Worm (Caenorhabditis elegans) whole organism, L3 larva: ENCODE measurements around the gene K08F8.7.

ENCODE experiments used
- R02D3.7 ChIP-seq: fragments of 150-350 bp; optimal IDR thresholded peaks from 2 replicates; lab custom pipeline; 2014; ENCODE audit warnings: missing biosample characterization, missing genetic modification characterization
- ZK546.5 ChIP-seq: sonication (generic microtip); optimal IDR thresholded peaks from 2 replicates; lab custom pipeline; 2017; ENCODE audit warnings: missing biosample characterization, missing genetic modification characterization
- aly-2 ChIP-seq: fragments of 150-350 bp; optimal IDR thresholded peaks from 2 replicates; lab custom pipeline; 2014; ENCODE audit warnings: missing biosample characterization, missing genetic modification characterization
- ama-1 ChIP-seq: fragments of 150-350 bp; optimal IDR thresholded peaks from 2 replicates; lab custom pipeline; 2018
- ceh-28 ChIP-seq: fragments of 150-350 bp; optimal IDR thresholded peaks from 2 replicates; lab custom pipeline; 2014; ENCODE audit warnings: missing biosample characterization, missing genetic modification reagents, missing genetic modification characterization
- ceh-82 ChIP-seq: fragments of 150-350 bp; optimal IDR thresholded peaks from 2 replicates; lab custom pipeline; 2014; ENCODE audit warnings: missing biosample characterization, missing genetic modification characterization
- ceh-9 ChIP-seq: sonication (generic microtip); optimal IDR thresholded peaks from 2 replicates; lab custom pipeline; 2018; ENCODE audit warnings: missing biosample characterization, missing genetic modification characterization
- daf-12 ChIP-seq: fragments of 150-350 bp; optimal IDR thresholded peaks from 2 replicates; lab custom pipeline; 2014; ENCODE audit warnings: missing biosample characterization, missing genetic modification reagents, missing genetic modification characterization
- egl-27 ChIP-seq: sonication (generic microtip); optimal IDR thresholded peaks from 4 replicates; lab custom pipeline; 2017; ENCODE audit warnings: missing biosample characterization, missing genetic modification reagents, missing genetic modification characterization
- egl-5 ChIP-seq: fragments of 150-350 bp; optimal IDR thresholded peaks from 2 replicates; lab custom pipeline; 2017; ENCODE audit warnings: missing biosample characterization, missing genetic modification reagents, missing genetic modification characterization, inconsistent platforms
- elt-2 ChIP-seq: sonication (generic microtip); optimal IDR thresholded peaks from 2 replicates; lab custom pipeline; 2016; ENCODE audit warnings: missing genetic modification reagents, mild to moderate bottlenecking, missing genetic modification characterization, missing compliant biosample characterization
- elt-3 ChIP-seq, 3 experiments: fragments of 150-350 bp in 1 of 3; sonication (generic microtip) in 2 of 3; optimal IDR thresholded peaks; 2 replicates in 2 of 3; 4 replicates in 1 of 3; lab custom pipeline; 2014 to 2017; ENCODE audit warnings: missing biosample characterization in 3 of 3, missing genetic modification characterization in 3 of 3
- eor-1 ChIP-seq, 2 experiments: fragments of 150-350 bp; optimal IDR thresholded peaks; 2 replicates each; lab custom pipeline; 2014 to 2018; ENCODE audit warnings: missing biosample characterization in 2 of 2, missing genetic modification characterization in 2 of 2
- fkh-10 ChIP-seq: sonication (generic microtip); optimal IDR thresholded peaks from 2 replicates; lab custom pipeline; 2017; ENCODE audit warnings: missing biosample characterization, missing genetic modification reagents, missing genetic modification characterization
- fos-1 ChIP-seq: fragments of 150-350 bp; optimal IDR thresholded peaks from 2 replicates; lab custom pipeline; 2014; ENCODE audit warnings: missing biosample characterization, missing genetic modification characterization
- jun-1 ChIP-seq: fragments of 150-350 bp; optimal IDR thresholded peaks from 2 replicates; lab custom pipeline; 2014; ENCODE audit warnings: missing biosample characterization, missing genetic modification reagents, missing genetic modification characterization
- lin-15B ChIP-seq: fragments of 150-350 bp; optimal IDR thresholded peaks from 2 replicates; lab custom pipeline; 2014; ENCODE audit warnings: missing biosample characterization, missing genetic modification characterization
- lin-39 ChIP-seq: fragments of 150-350 bp; optimal IDR thresholded peaks from 2 replicates; lab custom pipeline; 2018; ENCODE audit warnings: missing biosample characterization, missing genetic modification reagents, missing genetic modification characterization
- lsy-12 ChIP-seq: sonication (generic microtip); optimal IDR thresholded peaks from 2 replicates; lab custom pipeline; 2016; ENCODE audit warnings: mild to moderate bottlenecking, missing genetic modification characterization, missing compliant biosample characterization
- mdl-1 ChIP-seq: fragments of 150-350 bp; optimal IDR thresholded peaks from 2 replicates; lab custom pipeline; 2014; ENCODE audit warnings: missing biosample characterization, missing genetic modification characterization
- mml-1 ChIP-seq: fragments of 150-350 bp; sonication (generic microtip); optimal IDR thresholded peaks from 3 replicates; lab custom pipeline; 2014; ENCODE audit warnings: missing biosample characterization, missing genetic modification characterization
- nfya-1 ChIP-seq: sonication (generic microtip); optimal IDR thresholded peaks from 2 replicates; lab custom pipeline; 2017; ENCODE audit warnings: missing genetic modification characterization, mild to moderate bottlenecking, missing compliant biosample characterization, antibody characterized with exemption, moderate library complexity; ENCODE audit not compliant: insufficient read depth
- nhr-11 ChIP-seq: fragments of 150-350 bp; optimal IDR thresholded peaks from 2 replicates; lab custom pipeline; 2014; ENCODE audit warnings: missing biosample characterization, missing genetic modification characterization
- nhr-12 ChIP-seq: fragments of 150-350 bp; optimal IDR thresholded peaks from 2 replicates; lab custom pipeline; 2014; ENCODE audit warnings: missing biosample characterization, missing genetic modification characterization
- nhr-23 ChIP-seq: fragments of 150-350 bp; optimal IDR thresholded peaks from 2 replicates; lab custom pipeline; 2014; ENCODE audit warnings: missing biosample characterization, missing genetic modification reagents, missing genetic modification characterization
- nhr-237 ChIP-seq: fragments of 150-350 bp; optimal IDR thresholded peaks from 2 replicates; lab custom pipeline; 2014; ENCODE audit warnings: missing biosample characterization, missing genetic modification characterization
- nhr-25 ChIP-seq: sonication (generic microtip); optimal IDR thresholded peaks from 2 replicates; lab custom pipeline; 2017; ENCODE audit warnings: missing biosample characterization, missing genetic modification characterization
- nhr-28 ChIP-seq: fragments of 150-350 bp; optimal IDR thresholded peaks from 2 replicates; lab custom pipeline; 2014; ENCODE audit warnings: missing biosample characterization, missing genetic modification characterization
- nhr-43 ChIP-seq: sonication (generic microtip); optimal IDR thresholded peaks from 2 replicates; lab custom pipeline; 2016; ENCODE audit warnings: mild to moderate bottlenecking, missing genetic modification characterization, missing compliant biosample characterization; ENCODE audit not compliant: poor library complexity, severe bottlenecking
- nhr-67 ChIP-seq: fragments of 150-350 bp; optimal IDR thresholded peaks from 2 replicates; lab custom pipeline; 2014; ENCODE audit warnings: missing biosample characterization, missing genetic modification characterization
- nhr-76 ChIP-seq: fragments of 150-350 bp; sonication (generic microtip); optimal IDR thresholded peaks from 5 replicates; lab custom pipeline; 2014; ENCODE audit warnings: missing biosample characterization, missing genetic modification characterization
- nhr-77 ChIP-seq: fragments of 150-350 bp; optimal IDR thresholded peaks from 2 replicates; lab custom pipeline; 2014; ENCODE audit warnings: missing biosample characterization, missing genetic modification characterization
- pha-4 ChIP-seq: fragments of 150-350 bp; optimal IDR thresholded peaks from 2 replicates; lab custom pipeline; 2014; ENCODE audit warnings: missing biosample characterization, missing genetic modification reagents, missing genetic modification characterization
- pqm-1 ChIP-seq: fragments of 150-350 bp; optimal IDR thresholded peaks from 2 replicates; lab custom pipeline; 2017; ENCODE audit warnings: missing biosample characterization, missing genetic modification characterization, inconsistent platforms
- sea-2 ChIP-seq: fragments of 150-350 bp; sonication (generic microtip); optimal IDR thresholded peaks from 4 replicates; lab custom pipeline; 2014; ENCODE audit warnings: missing biosample characterization, missing genetic modification reagents, missing genetic modification characterization
- skn-1 ChIP-seq: fragments of 150-350 bp; optimal IDR thresholded peaks from 2 replicates; lab custom pipeline; 2014; ENCODE audit warnings: missing biosample characterization, missing genetic modification characterization
- snpc-4 ChIP-seq: fragments of 150-350 bp; optimal IDR thresholded peaks from 2 replicates; lab custom pipeline; 2014; ENCODE audit warnings: missing biosample characterization, missing genetic modification characterization
- tbx-2 ChIP-seq: sonication (generic microtip); optimal IDR thresholded peaks from 2 replicates; lab custom pipeline; 2016; ENCODE audit warnings: mild to moderate bottlenecking, missing genetic modification characterization, missing compliant biosample characterization
- unc-39 ChIP-seq: sonication (generic microtip); optimal IDR thresholded peaks from 4 replicates; lab custom pipeline; 2017; ENCODE audit warnings: missing biosample characterization, missing genetic modification characterization
- zag-1 ChIP-seq: fragments of 150-350 bp; optimal IDR thresholded peaks from 2 replicates; lab custom pipeline; 2014; ENCODE audit warnings: missing biosample characterization, missing genetic modification characterization
- ztf-11 ChIP-seq: fragments of 150-350 bp; optimal IDR thresholded peaks from 2 replicates; lab custom pipeline; 2014; ENCODE audit warnings: missing biosample characterization, missing genetic modification characterization
- ztf-4 ChIP-seq: fragments of 150-350 bp; optimal IDR thresholded peaks from 2 replicates; lab custom pipeline; 2014; ENCODE audit warnings: missing biosample characterization, missing genetic modification characterization

Gene K08F8.7

DNA sequence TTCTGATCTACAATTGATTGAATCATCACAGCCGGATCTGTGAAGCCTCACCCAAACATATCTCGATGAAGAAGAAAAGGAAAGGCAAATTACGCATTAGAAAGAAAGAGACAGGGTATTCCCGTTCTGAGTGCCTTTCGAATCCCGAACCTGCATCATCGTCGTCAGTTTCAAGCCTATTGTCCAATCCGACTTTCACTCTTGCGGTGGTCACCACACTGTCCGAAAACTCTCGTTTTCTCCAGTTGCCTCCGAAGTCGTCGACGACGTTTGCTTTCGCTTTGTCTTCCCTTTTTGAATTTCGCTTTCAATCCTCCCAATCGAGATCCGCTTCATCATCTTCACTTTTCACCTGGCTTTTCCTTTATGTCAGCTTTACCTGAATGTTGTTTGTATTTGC, 6.1 kb downstream of the K08F8.7 start:
- TF ChIP-seq nhr-23 (tag; lab: Kevin White, UChicago) (peak; percentile 35), unc-39 (tag; lab: Kevin White, UChicago) (no peak), nhr-43 (peak; percentile 24), nhr-25 (tag; lab: Kevin White, UChicago) (peak; percentile 34)
- TF ChIP-seq, all 47 proteins: peak for 3

DNA sequence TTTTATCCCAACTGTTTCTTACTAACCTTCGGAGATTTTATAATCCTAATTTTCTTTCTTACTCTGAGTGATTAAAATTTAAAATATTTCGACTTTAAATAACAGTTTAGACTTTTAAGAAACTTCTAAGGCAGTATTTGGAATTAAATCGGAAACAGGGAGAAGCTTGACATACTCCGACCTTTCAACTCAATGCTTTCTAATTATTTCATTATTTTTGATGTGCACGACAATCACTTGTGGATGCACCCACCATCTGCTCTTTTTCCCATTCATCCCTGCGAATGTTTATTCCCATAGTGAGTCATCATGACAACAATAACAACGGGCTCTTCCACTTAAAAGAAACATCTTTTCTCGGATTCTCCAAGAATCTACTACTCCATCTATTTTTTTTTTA, 6.5 kb downstream of the K08F8.7 start:
- TF ChIP-seq ceh-82 (tag; lab: Kevin White, UChicago): no peak
- no peak for TF ChIP-seq nhr-76 (tag; lab: Kevin White, UChicago)
- TF ChIP-seq eor-1 (tag; optimal IDR thresholded peaks at IDR 0.05; lab: Kevin White, UChicago): no peak
- TF ChIP-seq ceh-9 (tag; lab: Kevin White, UChicago): no peak
- no peak for TF ChIP-seq zag-1 (tag; lab: Kevin White, UChicago)
- no peak for TF ChIP-seq egl-5 (tag; lab: Kevin White, UChicago)
- no peak for TF ChIP-seq unc-39 (tag; lab: Kevin White, UChicago)
- TF ChIP-seq R02D3.7 (tag; lab: Kevin White, UChicago): no peak
- TF ChIP-seq ama-1: no peak
- no peak for TF ChIP-seq nfya-1 (tag; lab: Kevin White, UChicago)
- TF ChIP-seq ztf-4 (tag; lab: Kevin White, UChicago): no peak
- no peak for TF ChIP-seq nhr-28 (tag; lab: Kevin White, UChicago)
- no peak for TF ChIP-seq ztf-11 (tag; lab: Kevin White, UChicago)
- no peak for TF ChIP-seq lsy-12 (tag; lab: Kevin White, UChicago)
- TF ChIP-seq mml-1 (tag; lab: Kevin White, UChicago): no peak
- no peak for TF ChIP-seq lin-15B (tag; lab: Kevin White, UChicago)
- no peak for TF ChIP-seq nhr-67 (tag; lab: Kevin White, UChicago)
- TF ChIP-seq ZK546.5: no peak
- TF ChIP-seq lin-39 (tag; lab: Kevin White, UChicago): no peak
- TF ChIP-seq nhr-11: no peak

DNA sequence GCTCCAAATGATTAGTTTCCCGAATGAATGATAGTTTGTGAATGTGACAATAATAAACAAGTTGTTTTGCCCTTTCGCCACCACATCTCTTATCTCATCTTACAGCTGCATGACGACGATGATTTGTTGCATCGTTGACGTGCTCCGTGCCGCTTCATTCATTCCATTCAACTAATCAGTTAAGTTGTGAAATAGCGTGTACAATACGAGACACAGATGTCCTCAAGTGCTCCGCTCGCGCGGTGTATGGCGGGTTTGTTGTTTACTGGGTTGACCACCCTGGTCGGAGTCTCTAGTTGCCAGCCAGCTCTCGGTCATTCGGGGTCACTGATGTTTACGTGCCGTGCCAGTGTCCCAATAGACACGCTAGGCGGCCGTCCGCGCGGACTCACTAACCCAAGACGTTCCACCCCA, 7.2 kb downstream of the K08F8.7 start:
- TF ChIP-seq skn-1 (tag; lab: Kevin White, UChicago): no peak
- peak; percentile 57 for TF ChIP-seq pha-4 (tag; lab: Kevin White, UChicago)
- no peak for TF ChIP-seq jun-1 (tag; lab: Kevin White, UChicago)
- TF ChIP-seq unc-39 (tag; lab: Kevin White, UChicago): no peak
- TF ChIP-seq fkh-10 (GFP tag; lab: Kevin White, UChicago): no peak
- peak; percentile 73 for TF ChIP-seq pqm-1
- peak; percentile 19 for TF ChIP-seq elt-2 (tag; lab: Kevin White, UChicago)
- no peak for TF ChIP-seq egl-5 (tag; lab: Kevin White, UChicago)

DNA sequence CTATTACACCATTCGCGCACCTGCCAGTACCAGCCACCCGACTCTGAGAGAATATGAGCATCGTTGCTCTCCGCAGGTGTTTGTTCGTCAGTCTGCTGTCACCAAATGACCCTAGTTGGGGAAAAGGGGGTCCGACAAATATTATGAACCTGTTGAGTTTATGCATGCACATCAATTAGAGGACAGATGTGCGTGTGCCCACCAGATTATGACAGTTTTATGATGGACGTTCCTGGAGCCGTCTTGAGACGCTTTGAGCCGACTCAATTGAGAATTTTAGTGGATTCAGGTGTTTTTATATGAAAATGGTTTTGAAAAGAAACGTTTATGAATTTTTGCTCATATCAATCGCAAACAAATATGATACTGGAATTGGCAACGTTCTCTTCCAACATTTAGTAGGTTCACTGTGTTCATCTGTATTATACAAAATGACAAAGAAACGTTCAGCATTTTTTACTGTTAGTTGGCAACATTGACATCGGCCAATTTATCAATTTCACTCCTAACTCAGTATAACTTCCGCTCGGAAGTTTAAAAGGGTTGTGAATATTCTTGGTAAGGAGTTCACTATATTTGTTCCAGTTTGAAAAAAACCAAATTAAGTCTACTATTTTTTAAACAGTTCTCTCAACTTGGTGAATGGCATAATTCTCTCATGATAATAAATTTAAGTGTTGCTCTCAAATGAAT, 7.8 kb downstream of the K08F8.7 start:
- peak; percentile 30 for TF ChIP-seq R02D3.7 (tag; lab: Kevin White, UChicago)
- TF ChIP-seq nhr-43: peak; percentile 95
- no peak for TF ChIP-seq pha-4 (tag; lab: Kevin White, UChicago)
- TF ChIP-seq elt-3 (tag; optimal IDR thresholded peaks at IDR 0.05; lab: Kevin White, UChicago): peak in 1 of 3 experiments; percentile 72
- TF ChIP-seq ceh-28 (tag; lab: Kevin White, UChicago): no peak
- peak; percentile 92 for TF ChIP-seq nhr-25 (tag; lab: Kevin White, UChicago)
- no peak for TF ChIP-seq mdl-1
- TF ChIP-seq ama-1: peak; percentile 99
- TF ChIP-seq eor-1 (tag; optimal IDR thresholded peaks at IDR 0.05; lab: Kevin White, UChicago): no peak
- TF ChIP-seq nhr-76 (tag; lab: Kevin White, UChicago): peak; percentile 33
- no peak for TF ChIP-seq zag-1 (tag; lab: Kevin White, UChicago)
- no peak for TF ChIP-seq lin-15B (tag; lab: Kevin White, UChicago)
- TF ChIP-seq tbx-2: peak; percentile 70
- no peak for TF ChIP-seq daf-12 (tag; lab: Kevin White, UChicago)
- no peak for TF ChIP-seq fos-1 (tag; lab: Kevin White, UChicago)
- TF ChIP-seq nhr-237 (tag; lab: Kevin White, UChicago): no peak
- TF ChIP-seq ceh-9 (tag; lab: Kevin White, UChicago): no peak
- no peak for TF ChIP-seq ceh-82 (tag; lab: Kevin White, UChicago)
- no peak for TF ChIP-seq nhr-28 (tag; lab: Kevin White, UChicago)
- TF ChIP-seq skn-1 (tag; lab: Kevin White, UChicago): no peak
- TF ChIP-seq unc-39 (tag; lab: Kevin White, UChicago): no peak
- TF ChIP-seq ztf-4 (tag; lab: Kevin White, UChicago): peak; percentile 78
- TF ChIP-seq egl-27: no peak
- TF ChIP-seq sea-2: no peak
- TF ChIP-seq elt-2 (tag; lab: Kevin White, UChicago): peak; percentile 60
- no peak for TF ChIP-seq nhr-12 (tag; lab: Kevin White, UChicago)
- TF ChIP-seq nhr-11: no peak
- no peak for TF ChIP-seq jun-1 (tag; lab: Kevin White, UChicago)
- no peak for TF ChIP-seq ztf-11 (tag; lab: Kevin White, UChicago)
- TF ChIP-seq aly-2 (tag; lab: Kevin White, UChicago): no peak
- no peak for TF ChIP-seq nhr-77
- TF ChIP-seq pqm-1: no peak
- TF ChIP-seq lin-39 (tag; lab: Kevin White, UChicago): peak; percentile 52
- TF ChIP-seq nhr-23 (tag; lab: Kevin White, UChicago): peak; percentile 42
- no peak for TF ChIP-seq fkh-10 (GFP tag; lab: Kevin White, UChicago)
- no peak for TF ChIP-seq egl-5 (tag; lab: Kevin White, UChicago)
- no peak for TF ChIP-seq snpc-4
